Fruit fly (Drosophila melanogaster): ENCODE results near the gene CG13995.

dm6 chr2L:6037830-6038229, 16.3 kb upstream of the CG13995 start, which contains the start of the genes CG9117 and CG31643:
- TF ChIP-seq psq (optimal IDR thresholded peaks at IDR 0.05) (no peak), insv (optimal IDR thresholded peaks at IDR 0.05) (no peak), Myc (optimal IDR thresholded peaks at IDR 0.05) (no peak), Sin3A (optimal IDR thresholded peaks at IDR 0.05) (no peak), ttk (optimal IDR thresholded peaks at IDR 0.05) (no peak)

Data from Kc167 (cell line).